Fruit fly (Drosophila melanogaster) whole organism, embryonic: ENCODE data around the gene Hrd3.

Source experiments
- CG11085 ChIP-seq: fragments of 200-800 bp; sonication (Bioruptor generic); IDR thresholded peaks from 2 replicates; pipeline ENCODE4 v1.3.6; 2022; ENCODE audit warnings: missing biosample characterization, missing genetic modification characterization
- CG12299 ChIP-seq: fragments of 200-800 bp; sonication (Bioruptor generic); optimal IDR thresholded peaks from 2 replicates; lab custom pipeline; 2018; ENCODE audit warnings: missing biosample characterization, mild to moderate bottlenecking, missing genetic modification characterization
- CG12391 ChIP-seq: fragments of 200-800 bp; sonication (Bioruptor generic); optimal IDR thresholded peaks from 3 replicates; lab custom pipeline; 2018; ENCODE audit warnings: missing biosample characterization, mild to moderate bottlenecking, missing genetic modification characterization, moderate library complexity
- CG15696 ChIP-seq: fragments of 200-800 bp; sonication (Bioruptor generic); optimal IDR thresholded peaks from 2 replicates; lab custom pipeline; 2019; ENCODE audit warnings: missing biosample characterization, mild to moderate bottlenecking, missing genetic modification characterization, moderate library complexity
- CG17385 ChIP-seq: fragments of 200-800 bp; sonication (Bioruptor generic); optimal IDR thresholded peaks from 3 replicates; lab custom pipeline; 2018; ENCODE audit warnings: missing biosample characterization, mild to moderate bottlenecking, missing genetic modification characterization
- CG33213 ChIP-seq: fragments of 200-800 bp; sonication (Bioruptor generic); optimal IDR thresholded peaks from 3 replicates; lab custom pipeline; 2016; ENCODE audit warnings: missing biosample characterization, missing genetic modification characterization
- CG43689 ChIP-seq: fragments of 200-800 bp; sonication (Bioruptor generic); IDR thresholded peaks from 2 replicates; pipeline ENCODE4 v1.3.6; 2022; ENCODE audit warnings: missing biosample characterization, missing genetic modification characterization
- CG7786 ChIP-seq: fragments of 200-800 bp; sonication (Bioruptor generic); optimal IDR thresholded peaks from 2 replicates; lab custom pipeline; 2016; ENCODE audit warnings: missing biosample characterization, missing genetic modification characterization
- CG8290 ChIP-seq, 3 experiments: fragments of 200-800 bp; sonication (Bioruptor generic); optimal IDR thresholded peaks; 2 replicates each; lab custom pipeline; 2016 to 2019; ENCODE audit warnings: missing biosample characterization in 3 of 3, missing genetic modification characterization in 3 of 3, mild to moderate bottlenecking in 2 of 3, moderate library complexity in 1 of 3
- CG9876 ChIP-seq: fragments of 200-800 bp; sonication (Bioruptor generic); optimal IDR thresholded peaks from 2 replicates; lab custom pipeline; 2016; ENCODE audit warnings: missing biosample characterization, missing genetic modification characterization
- CG9932 ChIP-seq: fragments of 200-800 bp; sonication (Bioruptor generic); IDR thresholded peaks from 2 replicates; pipeline ENCODE4 v1.3.6; 2022; ENCODE audit warnings: missing biosample characterization, missing genetic modification characterization
- CrebB ChIP-seq: fragments of 200-800 bp; sonication (Bioruptor generic); optimal IDR thresholded peaks from 3 replicates; lab custom pipeline; 2018; ENCODE audit warnings: missing biosample characterization, mild to moderate bottlenecking, missing genetic modification characterization
- Dref ChIP-seq: fragments of 200-800 bp; sonication (Bioruptor generic); IDR thresholded peaks from 2 replicates; pipeline ENCODE4 v1.3.6; 2022; ENCODE audit warnings: missing biosample characterization, missing genetic modification characterization
- Fer2 ChIP-seq: fragments of 200-800 bp; sonication (Bioruptor generic); optimal IDR thresholded peaks from 2 replicates; lab custom pipeline; 2018; ENCODE audit warnings: missing biosample characterization, mild to moderate bottlenecking, missing genetic modification characterization, moderate library complexity
- Gug ChIP-seq: fragments of 200-800 bp; sonication (Bioruptor generic); IDR thresholded peaks from 4 replicates; pipeline ENCODE4 v1.3.6; 2022; ENCODE audit warnings: missing biosample characterization, missing genetic modification characterization
- H15 ChIP-seq: fragments of 200-800 bp; sonication (Bioruptor generic); IDR thresholded peaks from 3 replicates; pipeline ENCODE4 v1.3.6; 2022; ENCODE audit warnings: missing biosample characterization, missing genetic modification characterization
- H2.0 ChIP-seq: fragments of 200-800 bp; sonication (Bioruptor generic); IDR thresholded peaks from 2 replicates; pipeline ENCODE4 v1.3.6; 2022; ENCODE audit warnings: missing biosample characterization, missing genetic modification characterization
- Hr51 ChIP-seq, 2 experiments: fragments of 200-800 bp; sonication (Bioruptor generic); optimal IDR thresholded peaks; 2 replicates in 1 of 2; 3 replicates in 1 of 2; lab custom pipeline; 2016 to 2018; ENCODE audit warnings: missing biosample characterization in 2 of 2, missing genetic modification characterization in 2 of 2, mild to moderate bottlenecking in 1 of 2, moderate library complexity in 1 of 2
- Oaz ChIP-seq: fragments of 200-800 bp; sonication (Bioruptor generic); IDR thresholded peaks from 2 replicates; pipeline ENCODE4 v1.3.6; 2022; ENCODE audit warnings: missing biosample characterization, missing genetic modification characterization
- Side ChIP-seq: fragments of 200-800 bp; sonication (Bioruptor generic); optimal IDR thresholded peaks from 2 replicates; lab custom pipeline; 2016; ENCODE audit warnings: missing biosample characterization, missing genetic modification characterization
- Taf1 ChIP-seq: fragments of 200-800 bp; sonication (Bioruptor generic); IDR thresholded peaks from 2 replicates; pipeline ENCODE4 v1.3.6; 2022; ENCODE audit warnings: missing biosample characterization, missing genetic modification characterization
- Trl ChIP-seq, 3 experiments: fragments of >200 bp in 2 of 3; fragments of 200-800 bp in 1 of 3; sonication (Bioruptor generic) in 1 of 3; optimal IDR thresholded peaks; 2 replicates in 1 of 3; 3 replicates in 2 of 3; lab custom pipeline; 2016 to 2017; ENCODE audit warnings: missing biosample characterization in 1 of 3, missing genetic modification characterization in 1 of 3
- Usf ChIP-seq: fragments of 200-800 bp; sonication (Bioruptor generic); optimal IDR thresholded peaks from 2 replicates; lab custom pipeline; 2017; ENCODE audit warnings: missing genotype, missing biosample characterization, missing genetic modification characterization
- YL-1 ChIP-seq: fragments of 200-800 bp; sonication (Bioruptor generic); optimal IDR thresholded peaks from 3 replicates; lab custom pipeline; 2017; ENCODE audit warnings: missing biosample characterization, mild to moderate bottlenecking, missing genetic modification characterization
- ac ChIP-seq: fragments of 200-800 bp; sonication (Bioruptor generic); optimal IDR thresholded peaks from 3 replicates; lab custom pipeline; 2017; ENCODE audit warnings: missing biosample characterization, mild to moderate bottlenecking, missing genetic modification characterization
- ara ChIP-seq: fragments of 200-800 bp; sonication (Bioruptor generic); IDR thresholded peaks from 2 replicates; pipeline ENCODE4 v1.3.6; 2022; ENCODE audit warnings: missing biosample characterization, missing genetic modification characterization
- ato ChIP-seq: fragments of 200-800 bp; sonication (Bioruptor generic); IDR thresholded peaks from 2 replicates; pipeline ENCODE4 v1.3.6; 2022; ENCODE audit warnings: missing biosample characterization, missing genetic modification characterization; ENCODE audit not compliant: partially characterized antibody
- az2 ChIP-seq: fragments of 200-800 bp; sonication (Bioruptor generic); optimal IDR thresholded peaks from 3 replicates; lab custom pipeline; 2016; ENCODE audit warnings: missing biosample characterization, missing genetic modification characterization
- chm ChIP-seq: fragments of 200-800 bp; sonication (Bioruptor generic); IDR thresholded peaks from 2 replicates; pipeline ENCODE4 v1.3.6; 2022; ENCODE audit warnings: missing biosample characterization, missing genetic modification characterization
- chn ChIP-seq: fragments of 200-800 bp; sonication (Bioruptor generic); optimal IDR thresholded peaks from 2 replicates; lab custom pipeline; 2016; ENCODE audit warnings: missing biosample characterization, missing genetic modification characterization
- ci ChIP-seq: fragments of 200-800 bp; sonication (Bioruptor generic); IDR thresholded peaks from 3 replicates; pipeline ENCODE4 v1.3.6; 2022; ENCODE audit warnings: missing biosample characterization, missing genetic modification characterization
- gem ChIP-seq: fragments of 200-800 bp; sonication (Bioruptor generic); optimal IDR thresholded peaks from 2 replicates; lab custom pipeline; 2019; ENCODE audit warnings: missing biosample characterization, mild to moderate bottlenecking, missing genetic modification characterization, moderate library complexity
- h ChIP-seq: fragments of >200 bp; optimal IDR thresholded peaks from 2 replicates; lab custom pipeline; 2017
- ind ChIP-seq: fragments of 200-800 bp; sonication (Bioruptor generic); optimal IDR thresholded peaks from 3 replicates; lab custom pipeline; 2016; ENCODE audit warnings: missing biosample characterization, missing genetic modification characterization
- kah ChIP-seq: fragments of 200-800 bp; sonication (Bioruptor generic); optimal IDR thresholded peaks from 2 replicates; lab custom pipeline; 2018; ENCODE audit warnings: missing biosample characterization, mild to moderate bottlenecking, missing genetic modification characterization
- ken ChIP-seq: fragments of 200-800 bp; sonication (Bioruptor generic); IDR thresholded peaks from 3 replicates; pipeline ENCODE4 v1.3.6; 2022; ENCODE audit warnings: missing biosample characterization, missing genetic modification characterization
- klu ChIP-seq: fragments of 200-800 bp; sonication (Bioruptor generic); IDR thresholded peaks from 2 replicates; pipeline ENCODE4 v1.3.6; 2022; ENCODE audit warnings: missing biosample characterization, missing genetic modification characterization
- oc ChIP-seq: fragments of 200-800 bp; sonication (Bioruptor generic); optimal IDR thresholded peaks from 2 replicates; lab custom pipeline; 2018; ENCODE audit warnings: missing biosample characterization, mild to moderate bottlenecking, missing genetic modification characterization, moderate library complexity
- odd ChIP-seq: fragments of 200-800 bp; sonication (Bioruptor generic); optimal IDR thresholded peaks from 2 replicates; lab custom pipeline; 2017; ENCODE audit warnings: missing biosample characterization, mild to moderate bottlenecking, missing genetic modification characterization
- onecut ChIP-seq: fragments of 200-800 bp; sonication (Bioruptor generic); IDR thresholded peaks from 2 replicates; pipeline ENCODE4 v1.3.6; 2022; ENCODE audit warnings: missing biosample characterization, missing genetic modification characterization
- org-1 ChIP-seq: fragments of 200-800 bp; sonication (Bioruptor generic); optimal IDR thresholded peaks from 2 replicates; lab custom pipeline; 2017; ENCODE audit warnings: missing biosample characterization, missing genetic modification characterization
- pita ChIP-seq: fragments of 200-800 bp; sonication (Bioruptor generic); optimal IDR thresholded peaks from 2 replicates; lab custom pipeline; 2017; ENCODE audit warnings: missing biosample characterization, mild to moderate bottlenecking, missing genetic modification characterization
- pros ChIP-seq: fragments of 200-800 bp; sonication (Bioruptor generic); optimal IDR thresholded peaks from 3 replicates; lab custom pipeline; 2019; ENCODE audit warnings: missing biosample characterization, mild to moderate bottlenecking, missing genetic modification characterization, moderate library complexity
- scrt ChIP-seq: fragments of 200-800 bp; sonication (Bioruptor generic); optimal IDR thresholded peaks from 2 replicates; lab custom pipeline; 2018; ENCODE audit warnings: missing biosample characterization, mild to moderate bottlenecking, missing genetic modification characterization, moderate library complexity
- slp2 ChIP-seq: fragments of 200-800 bp; sonication (Bioruptor generic); optimal IDR thresholded peaks from 2 replicates; lab custom pipeline; 2016; ENCODE audit warnings: missing biosample characterization, missing genetic modification characterization
- sqz ChIP-seq: fragments of 200-800 bp; sonication (Bioruptor generic); optimal IDR thresholded peaks from 3 replicates; lab custom pipeline; 2018; ENCODE audit warnings: missing biosample characterization, mild to moderate bottlenecking, missing genetic modification characterization
- ssp ChIP-seq: fragments of 200-800 bp; sonication (Bioruptor generic); IDR thresholded peaks from 2 replicates; pipeline ENCODE4 v1.3.6; 2022; ENCODE audit warnings: missing biosample characterization, missing genetic modification characterization
- tll ChIP-seq, 2 experiments: fragments of 200-800 bp in 1 of 2; fragments of >200 bp in 1 of 2; sonication (Bioruptor generic) in 1 of 2; optimal IDR thresholded peaks; 2 replicates each; lab custom pipeline; 2017 to 2019; ENCODE audit warnings: missing biosample characterization in 2 of 2, missing genetic modification characterization in 2 of 2, mild to moderate bottlenecking in 1 of 2, moderate library complexity in 1 of 2
- trem ChIP-seq: fragments of 200-800 bp; optimal IDR thresholded peaks from 3 replicates; lab custom pipeline; 2019; ENCODE audit warnings: missing biosample characterization, mild to moderate bottlenecking, missing genetic modification characterization, moderate library complexity
- usp ChIP-seq: fragments of >200 bp; optimal IDR thresholded peaks from 2 replicates; lab custom pipeline; 2017; ENCODE audit warnings: missing biosample characterization, missing genetic modification characterization
- vfl ChIP-seq: fragments of 200-800 bp; sonication (Bioruptor generic); optimal IDR thresholded peaks from 2 replicates; lab custom pipeline; 2016; ENCODE audit warnings: missing biosample characterization, missing genetic modification characterization

Hrd3 gene

dm6 chr3R:23767417-23767853, 9.1 kb upstream of the Hrd3 start, which contains the start of the genes CG10214 and CG10375 (continued):
- peak; percentile 55 for TF ChIP-seq H2.0
- peak; percentile 87 for TF ChIP-seq CG33213 (GFP tag; lab: Kevin White, UChicago)
- TF ChIP-seq Taf1 (GFP tag; lab: Robert Waterston, UW) = peak; percentile 47
- TF ChIP-seq ken (GFP tag; lab: Robert Waterston, UW) = peak; percentile 43; the same call in 1 of the 3 replicates
- TF ChIP-seq CG8290 (GFP tag; optimal IDR thresholded peaks at IDR 0.05; lab: Kevin White, UChicago) = peak; percentile 85
- peak; percentile 57 to 92 for TF ChIP-seq CG8290 (tag; optimal IDR thresholded peaks at IDR 0.05; lab: Kevin White, UChicago)
- peak; percentile 30; the same call in 1 of the 4 replicates for TF ChIP-seq Gug (GFP tag; lab: Robert Waterston, UW)
- TF ChIP-seq h (lab: Kevin White, UChicago) = no peak
- TF ChIP-seq Dref (GFP tag; lab: Robert Waterston, UW) = peak; percentile 49
- TF ChIP-seq slp2 (GFP tag; lab: Kevin White, UChicago) = peak; percentile 60
- no peak for TF ChIP-seq ato (GFP tag; lab: Robert Waterston, UW)
- TF ChIP-seq Oaz (GFP tag; lab: Robert Waterston, UW) = no peak
- TF ChIP-seq org-1 (GFP tag; lab: Kevin White, UChicago) = no peak
- no peak for TF ChIP-seq scrt (GFP tag; lab: Kevin White, UChicago)
- peak; percentile 52 for TF ChIP-seq CG15696 (tag; lab: Kevin White, UChicago)
- TF ChIP-seq Trl (optimal IDR thresholded peaks at IDR 0.05; lab: Kevin White, UChicago) = no peak
- TF ChIP-seq Trl (GFP tag; optimal IDR thresholded peaks at IDR 0.05; lab: Kevin White, UChicago) = peak; percentile 88
- TF ChIP-seq ind (GFP tag; lab: Kevin White, UChicago) = peak; percentile 80
- TF ChIP-seq YL-1 (GFP tag; lab: Kevin White, UChicago) = peak; percentile 94
- no peak for TF ChIP-seq oc (tag; lab: Kevin White, UChicago)
- no peak for TF ChIP-seq kah
- peak; percentile 69 for TF ChIP-seq CG9932 (GFP tag; lab: Robert Waterston, UW)
- peak; percentile 32 for TF ChIP-seq Fer2
- peak in 1 of 2 experiments; percentile 14 for TF ChIP-seq tll (GFP tag; optimal IDR thresholded peaks at IDR 0.05; lab: Kevin White, UChicago)
- peak; percentile 64 for TF ChIP-seq CG17385 (GFP tag; lab: Kevin White, UChicago)
- TF ChIP-seq az2 (GFP tag; lab: Kevin White, UChicago) = peak; percentile 70
- peak; percentile 81 for TF ChIP-seq Side (GFP tag; lab: Kevin White, UChicago)
- peak; percentile 61 for TF ChIP-seq CrebB (tag; lab: Kevin White, UChicago)
- TF ChIP-seq vfl = peak; percentile 69
- TF ChIP-seq klu = no peak; the same call in 1 of the 2 replicates
- TF ChIP-seq Hr51 (GFP tag; optimal IDR thresholded peaks at IDR 0.05; lab: Kevin White, UChicago) = peak in 1 of 2 experiments; percentile 68
- peak; percentile 86 for TF ChIP-seq chn (GFP tag; lab: Kevin White, UChicago)
- TF ChIP-seq gem (tag; lab: Kevin White, UChicago) = peak; percentile 78
- TF ChIP-seq Usf (GFP tag; lab: Kevin White, UChicago) = no peak
- TF ChIP-seq trem (tag; lab: Kevin White, UChicago) = peak; percentile 90
- no peak for TF ChIP-seq ac (GFP tag; lab: Kevin White, UChicago)
- peak; percentile 10; the same call in 1 of the 2 replicates for TF ChIP-seq ara
- TF ChIP-seq ci (GFP tag; lab: Robert Waterston, UW) = peak; percentile 88
- peak; percentile 22 for TF ChIP-seq odd
- TF ChIP-seq onecut (GFP tag; lab: Robert Waterston, UW) = no peak
- TF ChIP-seq CG7786 (GFP tag; lab: Kevin White, UChicago) = peak; percentile 81
- peak; percentile 55 for TF ChIP-seq CG12299 (tag; lab: Kevin White, UChicago)
- no peak for TF ChIP-seq pros (GFP tag; lab: Kevin White, UChicago)
- TF ChIP-seq sqz (GFP tag; lab: Kevin White, UChicago) = no peak
- peak; percentile 51; the same call in 1 of the 2 replicates for TF ChIP-seq ssp (GFP tag; lab: Robert Waterston, UW)
- no peak for TF ChIP-seq CG11085 (GFP tag; lab: Robert Waterston, UW)
- TF ChIP-seq H15 (GFP tag; lab: Robert Waterston, UW) = no peak
- TF ChIP-seq CG12391 (tag; lab: Kevin White, UChicago) = peak; percentile 86
- no peak for TF ChIP-seq usp (GFP tag; lab: Kevin White, UChicago)
- no peak for TF ChIP-seq CG43689 (GFP tag; lab: Robert Waterston, UW)
- TF ChIP-seq CG9876 (GFP tag; lab: Kevin White, UChicago) = peak; percentile 74
- no peak for TF ChIP-seq chm
- TF ChIP-seq pita (GFP tag; lab: Kevin White, UChicago) = no peak
